Worm (Caenorhabditis elegans) whole organism, late embryonic: ENCODE results near the gene K05F6.4.

ENCODE experiments used
- T23F11.4 ChIP-seq: fragments of 200-800 bp; sonication (Bioruptor generic); optimal IDR thresholded peaks from 2 replicates; lab custom pipeline; 2018; ENCODE audit warnings: mild to moderate bottlenecking, missing genetic modification characterization, missing compliant biosample characterization
- ama-1 ChIP-seq: fragments of 150-350 bp; optimal IDR thresholded peaks from 2 replicates; lab custom pipeline; 2014
- ceh-9 ChIP-seq: sonication (generic microtip); optimal IDR thresholded peaks from 2 replicates; lab custom pipeline; 2016; ENCODE audit warnings: mild to moderate bottlenecking, missing genetic modification characterization, inconsistent platforms, missing compliant biosample characterization
- che-1 ChIP-seq: sonication (generic microtip); optimal IDR thresholded peaks from 2 replicates; lab custom pipeline; 2016; ENCODE audit warnings: mild to moderate bottlenecking, missing genetic modification characterization, missing compliant biosample characterization
- elt-4 ChIP-seq: sonication (generic microtip); optimal IDR thresholded peaks from 2 replicates; lab custom pipeline; 2016; ENCODE audit warnings: missing genetic modification characterization, missing compliant biosample characterization
- hlh-6 ChIP-seq: sonication (generic microtip); optimal IDR thresholded peaks from 2 replicates; lab custom pipeline; 2016; ENCODE audit warnings: missing genotype, missing genetic modification characterization, missing compliant biosample characterization
- nhr-232 ChIP-seq: sonication (generic microtip); optimal IDR thresholded peaks from 2 replicates; lab custom pipeline; 2016; ENCODE audit warnings: missing genetic modification characterization, missing compliant biosample characterization
- odd-2 ChIP-seq: sonication (generic microtip); optimal IDR thresholded peaks from 2 replicates; lab custom pipeline; 2017; ENCODE audit warnings: antibody characterized with exemption, mild to moderate bottlenecking, missing genetic modification characterization, missing compliant biosample characterization
- pax-1 ChIP-seq: fragments of 150-350 bp; optimal IDR thresholded peaks from 2 replicates; lab custom pipeline; 2014; ENCODE audit warnings: missing biosample characterization, missing genetic modification characterization
- unc-55 ChIP-seq: sonication (generic microtip); optimal IDR thresholded peaks from 2 replicates; lab custom pipeline; 2017; ENCODE audit warnings: missing biosample characterization, missing genetic modification reagents, missing genetic modification characterization
- zip-5 ChIP-seq: sonication (generic microtip); optimal IDR thresholded peaks from 2 replicates; lab custom pipeline; 2016; ENCODE audit warnings: missing genetic modification characterization, missing compliant biosample characterization
- ztf-16 ChIP-seq: sonication (generic microtip); optimal IDR thresholded peaks from 2 replicates; lab custom pipeline; 2017; ENCODE audit warnings: missing genetic modification characterization, missing compliant biosample characterization

- no peak for TF ChIP-seq T23F11.4 (GFP tag; lab: Kevin White, UChicago)
- no peak for TF ChIP-seq elt-4 (tag; lab: Kevin White, UChicago)
- no peak for TF ChIP-seq che-1 (tag; lab: Kevin White, UChicago)
- TF ChIP-seq zip-5 (tag; lab: Kevin White, UChicago): no peak
- TF ChIP-seq ztf-16: no peak
- no peak for TF ChIP-seq unc-55 (GFP tag; lab: Kevin White, UChicago)
- TF ChIP-seq pax-1 (tag; lab: Kevin White, UChicago): no peak
- no peak for TF ChIP-seq nhr-232 (tag; lab: Kevin White, UChicago)
- TF ChIP-seq ceh-9 (tag; lab: Kevin White, UChicago): no peak
- TF ChIP-seq odd-2 (tag; lab: Kevin White, UChicago): no peak
- no peak for TF ChIP-seq hlh-6
- TF ChIP-seq ama-1 (lab: Kevin White, UChicago): no peak
Observed at ce11 chrII:1586305-1586704, 43.0 kb downstream of the K05F6.4 start, which contains the start of gene T07H3.8.
